Worm (Caenorhabditis elegans) whole organism, young adult: Measurements from ENCODE around the gene pkhm-2.

Experiments used
- B0261.1 ChIP-seq: sonication (generic microtip); optimal IDR thresholded peaks from 2 replicates; lab custom pipeline; 2016; ENCODE audit warnings: mild to moderate bottlenecking, missing genetic modification characterization, moderate library complexity, missing compliant biosample characterization
- F57A8.1 ChIP-seq: fragments of 200-800 bp; sonication (Bioruptor generic); optimal IDR thresholded peaks from 2 replicates; lab custom pipeline; 2018; ENCODE audit warnings: mild to moderate bottlenecking, missing genetic modification characterization, moderate library complexity, missing compliant biosample characterization
- K11D2.4 ChIP-seq: fragments of 200-800 bp; sonication (Bioruptor generic); IDR thresholded peaks from 2 replicates; pipeline ENCODE4 v1.3.6; 2022; ENCODE audit warnings: missing genetic modification reagents, missing genetic modification characterization, missing compliant biosample characterization
- Y53F4B.3 ChIP-seq: fragments of 200-800 bp; sonication (Bioruptor generic); IDR thresholded peaks from 2 replicates; pipeline ENCODE4 v1.3.6; 2022; ENCODE audit warnings: missing genetic modification reagents, missing genetic modification characterization, missing compliant biosample characterization
- Y53G8AR.9 ChIP-seq: fragments of 200-800 bp; sonication (Bioruptor generic); conservative IDR thresholded peaks from 2 replicates; pipeline ENCODE4 v1.3.6; 2022; ENCODE audit warnings: missing genetic modification reagents, missing genetic modification characterization, missing compliant biosample characterization
- ZK185.1 ChIP-seq: sonication (generic microtip); optimal IDR thresholded peaks from 2 replicates; lab custom pipeline; 2016; ENCODE audit warnings: mild to moderate bottlenecking, missing genetic modification characterization, missing compliant biosample characterization; ENCODE audit not compliant: poor library complexity, severe bottlenecking
- akir-1 ChIP-seq: fragments of 200-800 bp; sonication (Bioruptor generic); optimal IDR thresholded peaks from 2 replicates; lab custom pipeline; 2018; ENCODE audit warnings: mild to moderate bottlenecking, missing genetic modification characterization, moderate library complexity, missing compliant biosample characterization
- attf-5 ChIP-seq: fragments of 200-800 bp; sonication (Bioruptor generic); optimal IDR thresholded peaks from 2 replicates; lab custom pipeline; 2018; ENCODE audit warnings: mild to moderate bottlenecking, missing genetic modification characterization, missing compliant biosample characterization
- bed-1 ChIP-seq: fragments of 200-800 bp; sonication (Bioruptor generic); IDR thresholded peaks from 2 replicates; pipeline ENCODE4 v1.3.6; 2022; ENCODE audit warnings: missing genetic modification reagents, missing genetic modification characterization, missing compliant biosample characterization
- ccch-3 ChIP-seq: fragments of 200-800 bp; sonication (Bioruptor generic); optimal IDR thresholded peaks from 2 replicates; lab custom pipeline; 2018; ENCODE audit warnings: mild to moderate bottlenecking, missing genetic modification characterization, missing compliant biosample characterization
- ceh-100 ChIP-seq: fragments of 200-800 bp; sonication (Bioruptor generic); IDR thresholded peaks from 2 replicates; pipeline ENCODE4 v1.3.6; 2022; ENCODE audit warnings: missing genetic modification reagents, missing genetic modification characterization, missing compliant biosample characterization
- ceh-58 ChIP-seq: fragments of 200-800 bp; sonication (Bioruptor generic); IDR thresholded peaks from 2 replicates; pipeline ENCODE4 v1.3.6; 2022; ENCODE audit warnings: missing genetic modification characterization, missing compliant biosample characterization
- ceh-91 ChIP-seq: fragments of 200-800 bp; sonication (Bioruptor generic); IDR thresholded peaks from 2 replicates; pipeline ENCODE4 v1.3.6; 2022; ENCODE audit warnings: missing genetic modification reagents, missing genetic modification characterization, missing compliant biosample characterization
- dox-1 ChIP-seq: fragments of 200-800 bp; sonication (Bioruptor generic); IDR thresholded peaks from 2 replicates; pipeline ENCODE4 v1.3.6; 2022; ENCODE audit warnings: missing genetic modification reagents, missing genetic modification characterization, missing compliant biosample characterization
- dpl-1 ChIP-seq: fragments of 150-350 bp; optimal IDR thresholded peaks from 2 replicates; lab custom pipeline; 2014; ENCODE audit warnings: missing biosample characterization, missing genetic modification reagents, missing genetic modification characterization
- efl-1 ChIP-seq: fragments of 150-350 bp; optimal IDR thresholded peaks from 2 replicates; lab custom pipeline; 2014; ENCODE audit warnings: missing biosample characterization, missing genetic modification reagents, missing genetic modification characterization
- egl-44 ChIP-seq: fragments of 200-800 bp; sonication (Bioruptor generic); IDR thresholded peaks from 2 replicates; pipeline ENCODE4 v1.3.6; 2022; ENCODE audit warnings: missing genetic modification reagents, missing genetic modification characterization, missing compliant biosample characterization
- ets-4 ChIP-seq: fragments of 200-800 bp; sonication (Bioruptor generic); optimal IDR thresholded peaks from 2 replicates; lab custom pipeline; 2018; ENCODE audit warnings: mild to moderate bottlenecking, missing genetic modification characterization, missing compliant biosample characterization
- fkh-3 ChIP-seq: sonication (generic microtip); optimal IDR thresholded peaks from 2 replicates; lab custom pipeline; 2016; ENCODE audit warnings: mild to moderate bottlenecking, missing genetic modification characterization, missing compliant biosample characterization
- gei-17 ChIP-seq: fragments of 200-800 bp; sonication (Bioruptor generic); optimal IDR thresholded peaks from 2 replicates; lab custom pipeline; 2018; ENCODE audit warnings: mild to moderate bottlenecking, missing genetic modification characterization, missing compliant biosample characterization
- him-1 ChIP-seq: sonication (generic microtip); optimal IDR thresholded peaks from 2 replicates; lab custom pipeline; 2016; ENCODE audit warnings: missing genotype, missing genetic modification reagents, missing genetic modification characterization, missing compliant biosample characterization
- hlh-12 ChIP-seq: sonication (generic microtip); optimal IDR thresholded peaks from 2 replicates; lab custom pipeline; 2016; ENCODE audit warnings: missing genetic modification characterization, missing compliant biosample characterization
- hmg-1.2 ChIP-seq: fragments of 200-800 bp; sonication (Bioruptor generic); IDR thresholded peaks from 2 replicates; pipeline ENCODE4 v1.3.6; 2022; ENCODE audit warnings: missing genetic modification reagents, missing genetic modification characterization, missing compliant biosample characterization
- lag-1 ChIP-seq: fragments of 200-800 bp; sonication (Bioruptor generic); IDR thresholded peaks from 2 replicates; pipeline ENCODE4 v1.3.6; 2022; ENCODE audit warnings: missing genetic modification reagents, missing genetic modification characterization, missing compliant biosample characterization
- let-607 ChIP-seq, 2 experiments: fragments of 200-800 bp in 1 of 2; sonication (Bioruptor generic) in 1 of 2; sonication (generic microtip) in 1 of 2; optimal IDR thresholded peaks; 2 replicates each; lab custom pipeline; 2016 to 2018; ENCODE audit warnings: mild to moderate bottlenecking in 2 of 2, missing compliant biosample characterization in 2 of 2, missing genetic modification characterization in 2 of 2, moderate library complexity in 2 of 2, missing genotype in 1 of 2
- lin-26 ChIP-seq: fragments of 200-800 bp; sonication (Bioruptor generic); IDR thresholded peaks from 2 replicates; pipeline ENCODE4 v1.3.6; 2022; ENCODE audit warnings: missing genetic modification reagents, missing genetic modification characterization, missing compliant biosample characterization
- lin-54 ChIP-seq: fragments of 200-800 bp; sonication (Bioruptor generic); optimal IDR thresholded peaks from 2 replicates; lab custom pipeline; 2018; ENCODE audit warnings: mild to moderate bottlenecking, missing genetic modification characterization, missing compliant biosample characterization
- lsy-27 ChIP-seq: sonication (generic microtip); optimal IDR thresholded peaks from 2 replicates; lab custom pipeline; 2017; ENCODE audit warnings: missing genetic modification characterization, mild to moderate bottlenecking, missing compliant biosample characterization, antibody characterized with exemption, missing genotype, borderline replicate concordance; ENCODE audit not compliant: insufficient read depth
- mcd-1 ChIP-seq: fragments of 200-800 bp; sonication (Bioruptor generic); IDR thresholded peaks from 2 replicates; pipeline ENCODE4 v1.3.6; 2022; ENCODE audit warnings: missing genetic modification reagents, missing genetic modification characterization, missing compliant biosample characterization
- mel-28 ChIP-seq: sonication (generic microtip); optimal IDR thresholded peaks from 2 replicates; lab custom pipeline; 2016; ENCODE audit warnings: borderline replicate concordance, mild to moderate bottlenecking, missing genetic modification characterization, missing compliant biosample characterization
- nhr-90 ChIP-seq: sonication (generic microtip); optimal IDR thresholded peaks from 2 replicates; lab custom pipeline; 2016; ENCODE audit warnings: missing genotype, mild to moderate bottlenecking, missing genetic modification characterization, missing compliant biosample characterization
- pbrm-1 ChIP-seq: fragments of 200-800 bp; sonication (Bioruptor generic); IDR thresholded peaks from 2 replicates; pipeline ENCODE4 v1.3.6; 2022; ENCODE audit warnings: missing genetic modification reagents, missing genetic modification characterization, missing compliant biosample characterization
- rcor-1 ChIP-seq: fragments of 200-800 bp; sonication (Bioruptor generic); IDR thresholded peaks from 2 replicates; pipeline ENCODE4 v1.3.6; 2022; ENCODE audit warnings: missing genetic modification reagents, missing genetic modification characterization, missing compliant biosample characterization
- repo-1 ChIP-seq: sonication (generic microtip); optimal IDR thresholded peaks from 2 replicates; lab custom pipeline; 2017; ENCODE audit warnings: mild to moderate bottlenecking, missing genetic modification characterization, missing compliant biosample characterization
- sdz-38 ChIP-seq: sonication (generic microtip); optimal IDR thresholded peaks from 2 replicates; lab custom pipeline; 2016; ENCODE audit warnings: missing genotype, missing genetic modification characterization, missing compliant biosample characterization
- snpc-3.4 ChIP-seq: sonication (generic microtip); optimal IDR thresholded peaks from 2 replicates; lab custom pipeline; 2017; ENCODE audit warnings: missing genetic modification characterization, mild to moderate bottlenecking, missing compliant biosample characterization, antibody characterized with exemption, moderate library complexity, missing genotype, missing genetic modification reagents
- snpc-4 ChIP-seq, 5 experiments: fragments of 150-350 bp in 1 of 5; sonication (generic microtip) in 4 of 5; optimal IDR thresholded peaks; 2 replicates each; lab custom pipeline; 2014 to 2018; ENCODE audit warnings: missing genetic modification characterization in 5 of 5, missing biosample characterization in 3 of 5, antibody characterized with exemption in 2 of 5, mild to moderate bottlenecking in 2 of 5, missing compliant biosample characterization in 2 of 5, missing genotype in 2 of 5, moderate library complexity in 2 of 5, missing genetic modification reagents in 1 of 5
- sptf-2 ChIP-seq: fragments of 200-800 bp; sonication (Bioruptor generic); optimal IDR thresholded peaks from 2 replicates; lab custom pipeline; 2018; ENCODE audit warnings: mild to moderate bottlenecking, missing genetic modification characterization, missing compliant biosample characterization
- xnd-1 ChIP-seq: sonication (generic microtip); optimal IDR thresholded peaks from 2 replicates; lab custom pipeline; 2016; ENCODE audit warnings: missing genotype, missing genetic modification reagents, missing genetic modification characterization, missing compliant biosample characterization
- zim-3 ChIP-seq: sonication (generic microtip); optimal IDR thresholded peaks from 2 replicates; lab custom pipeline; 2017; ENCODE audit warnings: mild to moderate bottlenecking, missing genetic modification characterization, moderate library complexity, missing compliant biosample characterization
- ztf-18 ChIP-seq: sonication (generic microtip); optimal IDR thresholded peaks from 2 replicates; lab custom pipeline; 2016; ENCODE audit warnings: missing genotype, mild to moderate bottlenecking, missing genetic modification characterization, missing compliant biosample characterization
- ztf-22 ChIP-seq: fragments of 200-800 bp; sonication (Bioruptor generic); optimal IDR thresholded peaks from 2 replicates; lab custom pipeline; 2018; ENCODE audit warnings: mild to moderate bottlenecking, missing genetic modification characterization, moderate library complexity, missing compliant biosample characterization
- ztf-25 ChIP-seq: fragments of 200-800 bp; sonication (Bioruptor generic); IDR thresholded peaks from 2 replicates; pipeline ENCODE4 v1.3.6; 2022; ENCODE audit warnings: missing genetic modification reagents, missing genetic modification characterization, missing compliant biosample characterization
- ztf-26 ChIP-seq: sonication (generic microtip); optimal IDR thresholded peaks from 2 replicates; lab custom pipeline; 2017; ENCODE audit warnings: missing genetic modification characterization, missing compliant biosample characterization
- ztf-28 ChIP-seq: fragments of 200-800 bp; sonication (Bioruptor generic); IDR thresholded peaks from 2 replicates; pipeline ENCODE4 v1.3.6; 2022; ENCODE audit warnings: missing genetic modification reagents, missing genetic modification characterization, missing compliant biosample characterization

pkhm-2 gene

ce11 chrX:15181454-15181853 is at the start of gene pkhm-2 (continued):
- TF ChIP-seq Y53G8AR.9 (GFP tag; lab: Robert Waterston, UW) (peak; percentile 80), egl-44 (GFP tag; lab: Robert Waterston, UW) (peak; percentile 79; the same call in 1 of the 2 replicates), akir-1 (GFP tag; lab: Kevin White, UChicago) (no peak), repo-1 (tag; lab: Kevin White, UChicago) (peak; percentile 76), hlh-12 (no peak), ZK185.1 (tag; lab: Kevin White, UChicago) (no peak), sdz-38 (tag; lab: Kevin White, UChicago) (no peak), ztf-22 (GFP tag; lab: Kevin White, UChicago) (peak; percentile 64), Y53F4B.3 (no peak), mel-28 (tag; lab: Kevin White, UChicago) (no peak), nhr-90 (peak; percentile 29), attf-5 (GFP tag; lab: Kevin White, UChicago) (peak; percentile 92), ztf-26 (tag; lab: Kevin White, UChicago) (peak; percentile 86), dpl-1 (peak; percentile 33), ztf-18 (peak; percentile 98), ceh-91 (no peak), K11D2.4 (peak; percentile 86), xnd-1 (tag; lab: Kevin White, UChicago) (no peak), lin-54 (GFP tag; lab: Kevin White, UChicago) (peak; percentile 86), pbrm-1 (GFP tag; lab: Robert Waterston, UW) (peak; percentile 88), ztf-28 (GFP tag; lab: Robert Waterston, UW) (no peak), F57A8.1 (no peak), snpc-3.4 (tag; lab: Kevin White, UChicago) (no peak), fkh-3 (tag; lab: Kevin White, UChicago) (no peak), sptf-2 (GFP tag; lab: Kevin White, UChicago) (no peak), zim-3 (tag; lab: Kevin White, UChicago) (no peak), let-607 (tag; optimal IDR thresholded peaks at IDR 0.05; lab: Kevin White, UChicago) (peak; percentile 60 to 73), lag-1 (no peak), efl-1 (GFP tag; lab: Kevin White, UChicago) (no peak), B0261.1 (tag; lab: Kevin White, UChicago) (peak; percentile 22), ccch-3 (GFP tag; lab: Kevin White, UChicago) (no peak), lin-26 (GFP tag; lab: Robert Waterston, UW) (peak; percentile 69), dox-1 (GFP tag; lab: Robert Waterston, UW) (peak; percentile 92), gei-17 (GFP tag; lab: Kevin White, UChicago) (peak; percentile 84), ztf-25 (no peak), ceh-58 (GFP tag; lab: Robert Waterston, UW) (no peak), ceh-100 (GFP tag; lab: Robert Waterston, UW) (no peak), snpc-4 (GFP tag; optimal IDR thresholded peaks at IDR 0.05; lab: Kevin White, UChicago) (no peak), snpc-4 (tag; optimal IDR thresholded peaks at IDR 0.05; lab: Kevin White, UChicago) (peak; percentile 73 to 88 (median 77)), hmg-1.2 (GFP tag; lab: Robert Waterston, UW) (peak; percentile 61), mcd-1 (GFP tag; lab: Robert Waterston, UW) (peak; percentile 83), ets-4 (GFP tag; lab: Kevin White, UChicago) (peak; percentile 89), rcor-1 (GFP tag; lab: Robert Waterston, UW) (peak; percentile 76), bed-1 (GFP tag; lab: Robert Waterston, UW) (no peak), lsy-27 (tag; lab: Kevin White, UChicago) (no peak), him-1 (no peak)
